Worm (Caenorhabditis elegans) whole organism, L4/young adult: ENCODE data around the gene srbc-79.
"Not testable (repeated sequence)": the region's sequence is repeated elsewhere in the genome, so short reads cannot be mapped to it uniquely, and the experiment has no call there.

ENCODE experiments used
- dao-5 ChIP-seq: sonication (generic microtip); optimal IDR thresholded peaks from 2 replicates; lab custom pipeline; 2016; ENCODE audit warnings: missing genotype, missing genetic modification characterization, moderate library complexity, missing compliant biosample characterization
- him-1 ChIP-seq: sonication (generic microtip); optimal IDR thresholded peaks from 2 replicates; lab custom pipeline; 2016; ENCODE audit warnings: missing genotype, missing genetic modification reagents, missing genetic modification characterization, missing compliant biosample characterization

ce11 chrV:20513661-20514060, 21.4 kb upstream of the srbc-79 start, which contains the start of gene Y38H6C.8:
- not testable (repeated sequence) for TF ChIP-seq him-1 (tag; lab: Kevin White, UChicago); dao-5
